Fruit fly (Drosophila melanogaster) whole organism, prepupa: Measurements from ENCODE around the gene Papst2.

Experiments
- CG11294 ChIP-seq: fragments of 200-800 bp; sonication (Bioruptor generic); IDR thresholded peaks from 2 replicates; pipeline ENCODE4 v1.3.6; 2022; ENCODE audit warnings: missing biosample characterization, missing genetic modification characterization
- CG16779 ChIP-seq: fragments of 200-800 bp; sonication (Bioruptor generic); optimal IDR thresholded peaks from 3 replicates; lab custom pipeline; 2017; ENCODE audit warnings: missing biosample characterization, mild to moderate bottlenecking, missing genetic modification characterization
- CG32006 ChIP-seq: fragments of 200-800 bp; sonication (Bioruptor generic); optimal IDR thresholded peaks from 3 replicates; lab custom pipeline; 2017; ENCODE audit warnings: missing biosample characterization, mild to moderate bottlenecking, missing genetic modification characterization
- CG34406 ChIP-seq: fragments of 200-800 bp; sonication (Bioruptor generic); optimal IDR thresholded peaks from 3 replicates; lab custom pipeline; 2016; ENCODE audit warnings: missing biosample characterization, missing genetic modification characterization
- Eip78C ChIP-seq: fragments of 200-800 bp; sonication (Bioruptor generic); peaks from one replicate; lab custom pipeline; 2016; ENCODE audit warnings: missing biosample characterization, missing genetic modification characterization
- Hr39 ChIP-seq: fragments of 200-800 bp; sonication (Bioruptor generic); optimal IDR thresholded peaks from 2 replicates; lab custom pipeline; 2016; ENCODE audit warnings: missing biosample characterization, missing genetic modification characterization
- achi ChIP-seq: fragments of 200-800 bp; sonication (Bioruptor generic); optimal IDR thresholded peaks from 3 replicates; lab custom pipeline; 2016; ENCODE audit warnings: missing biosample characterization, missing genetic modification characterization
- spab ChIP-seq: fragments of 200-800 bp; sonication (Bioruptor generic); optimal IDR thresholded peaks from 2 replicates; lab custom pipeline; 2017; ENCODE audit warnings: missing biosample characterization, mild to moderate bottlenecking, missing genetic modification characterization, missing genetic modification reagents
- vri ChIP-seq: fragments of 200-800 bp; sonication (Bioruptor generic); optimal IDR thresholded peaks from 3 replicates; lab custom pipeline; 2016; ENCODE audit warnings: missing biosample characterization, mild to moderate bottlenecking, missing genetic modification characterization

DNA sequence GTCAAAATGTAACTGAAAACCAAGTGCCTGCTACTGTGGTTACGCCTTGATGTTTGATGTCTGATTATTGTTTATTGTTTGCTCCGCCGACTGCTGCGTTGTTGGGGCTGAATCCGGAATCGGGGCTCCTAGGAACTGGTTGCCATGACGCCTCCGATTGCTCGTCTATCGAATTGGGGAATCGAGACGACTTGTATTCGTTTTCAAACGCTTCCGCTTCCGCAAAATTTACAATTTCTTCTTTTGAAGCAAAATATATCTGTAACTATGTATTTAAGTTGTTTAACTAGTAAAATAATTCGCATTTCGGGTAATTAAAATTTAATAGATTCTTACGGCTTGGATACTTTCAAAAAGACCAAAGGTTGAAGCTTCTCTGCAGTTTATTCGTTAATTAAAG lies 19.8 kb upstream of the Papst2 start, which contains the start of gene CG6652:
- TF ChIP-seq Hr39 (no peak), vri (GFP tag; lab: Kevin White, UChicago) (no peak), achi (GFP tag; lab: Kevin White, UChicago) (no peak), CG16779 (tag; lab: Kevin White, UChicago) (no peak), CG32006 (GFP tag; lab: Kevin White, UChicago) (no peak), spab (no peak), Eip78C (GFP tag; lab: Kevin White, UChicago) (no peak), CG34406 (GFP tag; lab: Kevin White, UChicago) (no peak), CG11294 (GFP tag; lab: Robert Waterston, UW) (no peak)
